Fruit fly (Drosophila melanogaster) whole organism, embryonic: ENCODE data around the gene SLC5A11.

ENCODE experiments used
- BtbVII ChIP-seq: fragments of 200-800 bp; sonication (Bioruptor generic); optimal IDR thresholded peaks from 3 replicates; lab custom pipeline; 2017; ENCODE audit warnings: missing biosample characterization, mild to moderate bottlenecking, missing genetic modification characterization
- CG10274 ChIP-seq: fragments of 200-800 bp; sonication (Bioruptor generic); optimal IDR thresholded peaks from 3 replicates; lab custom pipeline; 2017; ENCODE audit warnings: missing biosample characterization, mild to moderate bottlenecking, missing genetic modification characterization
- CG10543 ChIP-seq: fragments of 200-800 bp; sonication (Bioruptor generic); optimal IDR thresholded peaks from 3 replicates; lab custom pipeline; 2017; ENCODE audit warnings: missing biosample characterization, mild to moderate bottlenecking, missing genetic modification characterization, moderate library complexity
- CG12769 ChIP-seq: fragments of 200-800 bp; sonication (Bioruptor generic); optimal IDR thresholded peaks from 2 replicates; lab custom pipeline; 2019; ENCODE audit warnings: missing biosample characterization, mild to moderate bottlenecking, missing genetic modification characterization, moderate library complexity
- CG14860 ChIP-seq: fragments of 200-800 bp; sonication (Bioruptor generic); IDR thresholded peaks from 3 replicates; pipeline ENCODE4 v1.3.6; 2022; ENCODE audit warnings: missing biosample characterization, missing genetic modification characterization; ENCODE audit not compliant: partially characterized antibody
- CG15479 ChIP-seq: fragments of 200-800 bp; sonication (Bioruptor generic); optimal IDR thresholded peaks from 3 replicates; lab custom pipeline; 2019; ENCODE audit warnings: missing biosample characterization, mild to moderate bottlenecking, missing genetic modification characterization, moderate library complexity
- CG1792 ChIP-seq: fragments of 200-800 bp; sonication (Bioruptor generic); optimal IDR thresholded peaks from 2 replicates; lab custom pipeline; 2016; ENCODE audit warnings: missing biosample characterization, missing genetic modification characterization
- CG18599 ChIP-seq: fragments of 200-800 bp; sonication (Bioruptor generic); optimal IDR thresholded peaks from 3 replicates; lab custom pipeline; 2017; ENCODE audit warnings: missing biosample characterization, missing genetic modification characterization, mild to moderate bottlenecking, moderate library complexity, missing genetic modification reagents
- CG2120 ChIP-seq: fragments of 200-800 bp; sonication (Bioruptor generic); optimal IDR thresholded peaks from 3 replicates; lab custom pipeline; 2016; ENCODE audit warnings: missing biosample characterization, missing genetic modification characterization
- CG3838 ChIP-seq: fragments of 200-800 bp; sonication (Bioruptor generic); optimal IDR thresholded peaks from 3 replicates; lab custom pipeline; 2016; ENCODE audit warnings: missing biosample characterization, missing genetic modification characterization
- CG4707 ChIP-seq: fragments of 200-800 bp; sonication (Bioruptor generic); optimal IDR thresholded peaks from 2 replicates; lab custom pipeline; 2018; ENCODE audit warnings: missing biosample characterization, mild to moderate bottlenecking, missing genetic modification characterization, moderate library complexity
- CG4854 ChIP-seq: fragments of 200-800 bp; sonication (Bioruptor generic); optimal IDR thresholded peaks from 2 replicates; lab custom pipeline; 2016; ENCODE audit warnings: missing biosample characterization, missing genetic modification characterization, inconsistent platforms
- CG6175 ChIP-seq: fragments of 200-800 bp; sonication (Bioruptor generic); IDR thresholded peaks from 3 replicates; pipeline ENCODE4 v1.3.6; 2022; ENCODE audit warnings: missing biosample characterization, missing genetic modification characterization
- CG6813 ChIP-seq: fragments of 200-800 bp; sonication (Bioruptor generic); optimal IDR thresholded peaks from 2 replicates; lab custom pipeline; 2017; ENCODE audit warnings: missing biosample characterization, missing genetic modification characterization, mild to moderate bottlenecking, moderate library complexity, missing genetic modification reagents
- CG7987 ChIP-seq: fragments of 200-800 bp; sonication (Bioruptor generic); optimal IDR thresholded peaks from 2 replicates; lab custom pipeline; 2018; ENCODE audit warnings: missing biosample characterization, mild to moderate bottlenecking, missing genetic modification characterization, moderate library complexity
- CG8281 ChIP-seq: fragments of 200-800 bp; sonication (Bioruptor generic); optimal IDR thresholded peaks from 2 replicates; lab custom pipeline; 2018; ENCODE audit warnings: missing biosample characterization, mild to moderate bottlenecking, missing genetic modification characterization, moderate library complexity
- CG8388 ChIP-seq: fragments of 200-800 bp; sonication (Bioruptor generic); optimal IDR thresholded peaks from 2 replicates; lab custom pipeline; 2019; ENCODE audit warnings: missing biosample characterization, mild to moderate bottlenecking, missing genetic modification characterization, moderate library complexity
- CTCF ChIP-seq: fragments of 200-800 bp; sonication (Bioruptor generic); optimal IDR thresholded peaks from 2 replicates; lab custom pipeline; 2017; ENCODE audit warnings: missing biosample characterization, mild to moderate bottlenecking, missing genetic modification characterization, moderate library complexity
- Med ChIP-seq: fragments of 200-800 bp; sonication (Bioruptor generic); peaks from one replicate; lab custom pipeline; 2016; ENCODE audit warnings: missing biosample characterization, missing genetic modification characterization, mild to moderate bottlenecking, inconsistent platforms, moderate library complexity
- Mes4 ChIP-seq: fragments of 200-800 bp; sonication (Bioruptor generic); optimal IDR thresholded peaks from 2 replicates; lab custom pipeline; 2016; ENCODE audit warnings: missing biosample characterization, missing genetic modification characterization
- Myb ChIP-seq: fragments of 200-800 bp; sonication (Bioruptor generic); optimal IDR thresholded peaks from 2 replicates; lab custom pipeline; 2016; ENCODE audit warnings: missing biosample characterization, missing genetic modification characterization
- Ravus ChIP-seq: fragments of 200-800 bp; sonication (Bioruptor generic); IDR thresholded peaks from 2 replicates; pipeline ENCODE4 v1.3.6; 2022; ENCODE audit warnings: missing biosample characterization, missing genetic modification characterization
- Ssrp ChIP-seq: fragments of 200-800 bp; sonication (Bioruptor generic); optimal IDR thresholded peaks from 2 replicates; lab custom pipeline; 2018; ENCODE audit warnings: missing biosample characterization, mild to moderate bottlenecking, missing genetic modification characterization, moderate library complexity
- Stat92E ChIP-seq, 3 experiments: fragments of >200 bp in 2 of 3; fragments of 200-800 bp in 1 of 3; sonication (Bioruptor generic) in 1 of 3; optimal IDR thresholded peaks; 2 replicates each; lab custom pipeline; 2017 to 2019; ENCODE audit warnings: missing biosample characterization in 3 of 3, missing genetic modification characterization in 3 of 3, mild to moderate bottlenecking in 1 of 3, moderate library complexity in 1 of 3
- TFAM ChIP-seq: fragments of 200-800 bp; sonication (Bioruptor generic); optimal IDR thresholded peaks from 2 replicates; lab custom pipeline; 2017; ENCODE audit warnings: missing biosample characterization, missing genetic modification characterization, inconsistent platforms
- Usf ChIP-seq: fragments of 200-800 bp; sonication (Bioruptor generic); optimal IDR thresholded peaks from 2 replicates; lab custom pipeline; 2017; ENCODE audit warnings: missing genotype, missing biosample characterization, missing genetic modification characterization
- ap ChIP-seq: fragments of 200-800 bp; sonication (Bioruptor generic); IDR thresholded peaks from 2 replicates; pipeline ENCODE4 v1.3.6; 2022; ENCODE audit warnings: missing biosample characterization, missing genetic modification characterization
- caup ChIP-seq: fragments of 200-800 bp; sonication (Bioruptor generic); optimal IDR thresholded peaks from 3 replicates; lab custom pipeline; 2017; ENCODE audit warnings: missing biosample characterization, mild to moderate bottlenecking, missing genetic modification characterization, moderate library complexity; ENCODE audit not compliant: severe bottlenecking
- cg ChIP-seq: fragments of 200-800 bp; sonication (Bioruptor generic); optimal IDR thresholded peaks from 3 replicates; lab custom pipeline; 2019; ENCODE audit warnings: missing biosample characterization, mild to moderate bottlenecking, missing genetic modification characterization, moderate library complexity
- chinmo ChIP-seq: fragments of 200-800 bp; sonication (Bioruptor generic); IDR thresholded peaks from 4 replicates; pipeline ENCODE4 v1.3.6; 2022; ENCODE audit warnings: missing biosample characterization, missing genetic modification characterization; ENCODE audit not compliant: partially characterized antibody
- corto ChIP-seq: fragments of 200-800 bp; sonication (Bioruptor generic); optimal IDR thresholded peaks from 2 replicates; lab custom pipeline; 2016; ENCODE audit warnings: missing biosample characterization, mild to moderate bottlenecking, missing genetic modification characterization, moderate library complexity
- crol ChIP-seq: fragments of 200-800 bp; sonication (Bioruptor generic); IDR thresholded peaks from 2 replicates; pipeline ENCODE4 v1.3.6; 2022; ENCODE audit warnings: missing biosample characterization, missing genetic modification characterization
- cwo ChIP-seq: fragments of 200-800 bp; sonication (Bioruptor generic); optimal IDR thresholded peaks from 3 replicates; lab custom pipeline; 2017; ENCODE audit warnings: missing biosample characterization, missing genetic modification characterization, mild to moderate bottlenecking, moderate library complexity, missing genetic modification reagents
- ewg ChIP-seq: fragments of 200-800 bp; sonication (Bioruptor generic); optimal IDR thresholded peaks from 3 replicates; lab custom pipeline; 2017; ENCODE audit warnings: mild to moderate bottlenecking, missing biosample characterization, missing genetic modification reagents, missing genetic modification characterization
- exex ChIP-seq: fragments of 200-800 bp; sonication (Bioruptor generic); optimal IDR thresholded peaks from 4 replicates; lab custom pipeline; 2018; ENCODE audit warnings: missing biosample characterization, mild to moderate bottlenecking, missing genetic modification characterization, moderate library complexity
- fd96Cb ChIP-seq: fragments of 200-800 bp; sonication (Bioruptor generic); optimal IDR thresholded peaks from 2 replicates; lab custom pipeline; 2018; ENCODE audit warnings: missing biosample characterization, mild to moderate bottlenecking, missing genetic modification characterization, moderate library complexity
- lab ChIP-seq: fragments of 200-800 bp; sonication (Bioruptor generic); optimal IDR thresholded peaks from 3 replicates; lab custom pipeline; 2017; ENCODE audit warnings: missing biosample characterization, missing genetic modification characterization, mild to moderate bottlenecking, moderate library complexity, missing genetic modification reagents
- mirr ChIP-seq: fragments of 200-800 bp; sonication (Bioruptor generic); optimal IDR thresholded peaks from 3 replicates; lab custom pipeline; 2018; ENCODE audit warnings: missing biosample characterization, mild to moderate bottlenecking, missing genetic modification characterization
- nerfin-2 ChIP-seq: fragments of 200-800 bp; sonication (Bioruptor generic); IDR thresholded peaks from 2 replicates; pipeline ENCODE4 v1.3.6; 2022; ENCODE audit warnings: missing biosample characterization, missing genetic modification characterization; ENCODE audit not compliant: partially characterized antibody
- odd ChIP-seq: fragments of 200-800 bp; sonication (Bioruptor generic); optimal IDR thresholded peaks from 2 replicates; lab custom pipeline; 2017; ENCODE audit warnings: missing biosample characterization, mild to moderate bottlenecking, missing genetic modification characterization
- ranshi ChIP-seq: fragments of 200-800 bp; sonication (Bioruptor generic); IDR thresholded peaks from 2 replicates; pipeline ENCODE4 v1.3.6; 2022; ENCODE audit warnings: missing biosample characterization, missing genetic modification characterization
- sd ChIP-seq: fragments of 200-800 bp; sonication (Bioruptor generic); optimal IDR thresholded peaks from 3 replicates; lab custom pipeline; 2018; ENCODE audit warnings: missing biosample characterization, mild to moderate bottlenecking, missing genetic modification characterization, moderate library complexity
- sisA ChIP-seq: fragments of 200-800 bp; sonication (Bioruptor generic); IDR thresholded peaks from 2 replicates; pipeline ENCODE4 v1.3.6; 2022; ENCODE audit warnings: missing biosample characterization, missing genetic modification characterization
- sug ChIP-seq: fragments of 200-800 bp; optimal IDR thresholded peaks from 2 replicates; lab custom pipeline; 2019; ENCODE audit warnings: missing biosample characterization, mild to moderate bottlenecking, missing genetic modification characterization, moderate library complexity
- tio ChIP-seq: fragments of 200-800 bp; sonication (Bioruptor generic); optimal IDR thresholded peaks from 2 replicates; lab custom pipeline; 2017; ENCODE audit warnings: missing biosample characterization, missing genetic modification characterization, inconsistent platforms
- vvl ChIP-seq: fragments of 200-800 bp; sonication (Bioruptor generic); IDR thresholded peaks from 2 replicates; pipeline ENCODE4 v1.3.6; 2022; ENCODE audit warnings: missing biosample characterization, missing genetic modification characterization
- zen2 ChIP-seq: fragments of 200-800 bp; sonication (Bioruptor generic); IDR thresholded peaks from 3 replicates; pipeline ENCODE4 v1.3.6; 2022; ENCODE audit warnings: missing biosample characterization, missing genetic modification characterization; ENCODE audit not compliant: partially characterized antibody

Gene SLC5A11

dm6 chr2L:8239032-8239650 lies 34.2 kb upstream of the SLC5A11 start (continued):
- TF ChIP-seq CG4854 (GFP tag; lab: Kevin White, UChicago) = no peak
- peak; percentile 34 for TF ChIP-seq CG18599 (GFP tag; lab: Kevin White, UChicago)
- TF ChIP-seq CG2120 (GFP tag; lab: Kevin White, UChicago) = no peak
- TF ChIP-seq Mes4 (GFP tag; lab: Kevin White, UChicago) = no peak
- TF ChIP-seq corto = peak; percentile 18
- peak; percentile 24 for TF ChIP-seq CG15479 (GFP tag; lab: Kevin White, UChicago)
- peak; percentile 96 for TF ChIP-seq sd
- no peak for TF ChIP-seq CG14860 (GFP tag; lab: Robert Waterston, UW)
- TF ChIP-seq CTCF (GFP tag; lab: Kevin White, UChicago) = no peak
- TF ChIP-seq CG1792 (GFP tag; lab: Kevin White, UChicago) = no peak
- TF ChIP-seq Myb (GFP tag; lab: Kevin White, UChicago) = no peak
- no peak for TF ChIP-seq nerfin-2 (GFP tag; lab: Robert Waterston, UW)
- TF ChIP-seq zen2 (GFP tag; lab: Robert Waterston, UW) = no peak
- TF ChIP-seq CG10274 (GFP tag; lab: Kevin White, UChicago) = no peak
- peak; percentile 79 for TF ChIP-seq cg (GFP tag; lab: Kevin White, UChicago)
- TF ChIP-seq, all 482 proteins: peak for 28

dm6 chr2L:8233571-8233970 lies 28.6 kb upstream of the SLC5A11 start:
- peak; percentile 48 for TF ChIP-seq CG10543 (GFP tag; lab: Kevin White, UChicago)
- no peak for TF ChIP-seq Stat92E (GFP tag; optimal IDR thresholded peaks at IDR 0.05; lab: Kevin White, UChicago)
- no peak for TF ChIP-seq CG6813 (GFP tag; lab: Kevin White, UChicago)
- no peak for TF ChIP-seq CG8281 (tag; lab: Kevin White, UChicago)
- TF ChIP-seq BtbVII = peak; percentile 30
- peak; percentile 37 for TF ChIP-seq caup (GFP tag; lab: Kevin White, UChicago)
- no peak for TF ChIP-seq odd (GFP tag; lab: Kevin White, UChicago)
- no peak for TF ChIP-seq zen2 (GFP tag; lab: Robert Waterston, UW)
- no peak for TF ChIP-seq Usf (GFP tag; lab: Kevin White, UChicago)
- no peak for TF ChIP-seq CG4707 (GFP tag; lab: Kevin White, UChicago)
- peak; percentile 77 for TF ChIP-seq vvl (GFP tag; lab: Robert Waterston, UW)
- TF ChIP-seq CG7987 = peak; percentile 23
- peak; percentile 28 for TF ChIP-seq Med (GFP tag; lab: Kevin White, UChicago)
- peak; percentile 47; the same call in 1 of the 2 replicates for TF ChIP-seq crol (GFP tag; lab: Robert Waterston, UW)
- no peak for TF ChIP-seq fd96Cb (tag; lab: Kevin White, UChicago)
- peak; percentile 2 for TF ChIP-seq exex (tag; lab: Kevin White, UChicago)
- TF ChIP-seq lab (GFP tag; lab: Kevin White, UChicago) = peak; percentile 26
- TF ChIP-seq CG8388 (GFP tag; lab: Kevin White, UChicago) = no peak
- TF ChIP-seq CG6175 = no peak
- TF ChIP-seq sisA (GFP tag; lab: Robert Waterston, UW) = no peak
- no peak for TF ChIP-seq ap (GFP tag; lab: Robert Waterston, UW)
- TF ChIP-seq CG12769 (tag; lab: Kevin White, UChicago) = peak; percentile 12
- peak; percentile 92; the same call in 3 of the 4 replicates for TF ChIP-seq chinmo (GFP tag; lab: Robert Waterston, UW)
- no peak for TF ChIP-seq CG3838
- peak; percentile 60 for TF ChIP-seq cwo (GFP tag; lab: Kevin White, UChicago)
- peak; percentile 22 for TF ChIP-seq sug (tag; lab: Kevin White, UChicago)
- TF ChIP-seq ranshi (GFP tag; lab: Robert Waterston, UW) = no peak
- no peak for TF ChIP-seq ewg (GFP tag; lab: Kevin White, UChicago)
- no peak for TF ChIP-seq Ravus (GFP tag; lab: Robert Waterston, UW)
- TF ChIP-seq Ssrp (tag; lab: Kevin White, UChicago) = no peak
- TF ChIP-seq mirr (GFP tag; lab: Kevin White, UChicago) = peak; percentile 26
- no peak for TF ChIP-seq tio (GFP tag; lab: Kevin White, UChicago)
- TF ChIP-seq TFAM (GFP tag; lab: Kevin White, UChicago) = no peak
- peak; percentile 56 for TF ChIP-seq sd
